Fruit fly (Drosophila melanogaster) whole organism, embryonic: ENCODE results near the gene Tollo.
A peak's percentile ranks its signal among the peaks of the same experiment; 100 is the strongest.

Source experiments
- ATbp ChIP-seq: fragments of 200-800 bp; sonication (Bioruptor generic); optimal IDR thresholded peaks from 2 replicates; lab custom pipeline; 2017; ENCODE audit warnings: missing biosample characterization, mild to moderate bottlenecking, missing genetic modification characterization, missing genetic modification reagents
- CG10959 ChIP-seq: fragments of 200-800 bp; sonication (Bioruptor generic); IDR thresholded peaks from 2 replicates; pipeline ENCODE4 v1.3.6; 2022; ENCODE audit warnings: missing biosample characterization, missing genetic modification characterization
- CG10979 ChIP-seq: fragments of 200-800 bp; sonication (Bioruptor generic); optimal IDR thresholded peaks from 2 replicates; lab custom pipeline; 2018; ENCODE audit warnings: missing biosample characterization, mild to moderate bottlenecking, missing genetic modification characterization, moderate library complexity
- CG14050 ChIP-seq: fragments of 200-800 bp; sonication (Bioruptor generic); IDR thresholded peaks from 3 replicates; pipeline ENCODE4 v1.3.6; 2022; ENCODE audit warnings: missing biosample characterization, missing genetic modification characterization
- CG17359 ChIP-seq: fragments of 200-800 bp; sonication (Bioruptor generic); optimal IDR thresholded peaks from 3 replicates; lab custom pipeline; 2018; ENCODE audit warnings: missing biosample characterization, mild to moderate bottlenecking, missing genetic modification characterization, moderate library complexity
- CG17361 ChIP-seq: fragments of 200-800 bp; sonication (Bioruptor generic); IDR thresholded peaks from 3 replicates; pipeline ENCODE4 v1.3.6; 2022; ENCODE audit warnings: missing biosample characterization, missing genetic modification characterization
- CG17612 ChIP-seq: fragments of 200-800 bp; sonication (Bioruptor generic); IDR thresholded peaks from 2 replicates; pipeline ENCODE4 v1.3.6; 2022; ENCODE audit warnings: missing biosample characterization, missing genetic modification characterization
- CG18262 ChIP-seq: fragments of 200-800 bp; optimal IDR thresholded peaks from 3 replicates; lab custom pipeline; 2019; ENCODE audit warnings: missing biosample characterization, mild to moderate bottlenecking, missing genetic modification characterization, moderate library complexity
- CG18599 ChIP-seq: fragments of 200-800 bp; sonication (Bioruptor generic); optimal IDR thresholded peaks from 3 replicates; lab custom pipeline; 2017; ENCODE audit warnings: missing biosample characterization, missing genetic modification characterization, mild to moderate bottlenecking, moderate library complexity, missing genetic modification reagents
- CG3726 ChIP-seq: fragments of 200-800 bp; sonication (Bioruptor generic); IDR thresholded peaks from 3 replicates; pipeline ENCODE4, ENCODE4 v1.3.6; 2022; ENCODE audit warnings: missing biosample characterization, missing genetic modification characterization
- CG5245 ChIP-seq: fragments of 200-800 bp; sonication (Bioruptor generic); optimal IDR thresholded peaks from 3 replicates; lab custom pipeline; 2016; ENCODE audit warnings: missing biosample characterization, missing genetic modification characterization
- CG6272 ChIP-seq: fragments of 200-800 bp; sonication (Bioruptor generic); IDR thresholded peaks from 2 replicates; pipeline ENCODE4 v1.3.6; 2022; ENCODE audit warnings: missing biosample characterization, missing genetic modification characterization
- CG7372 ChIP-seq: fragments of 200-800 bp; sonication (Bioruptor generic); IDR thresholded peaks from 2 replicates; pipeline ENCODE4 v1.3.6; 2022; ENCODE audit warnings: missing biosample characterization, missing genetic modification characterization
- CG7745 ChIP-seq: fragments of 200-800 bp; sonication (Bioruptor generic); optimal IDR thresholded peaks from 2 replicates; lab custom pipeline; 2018; ENCODE audit warnings: missing biosample characterization, mild to moderate bottlenecking, missing genetic modification characterization, moderate library complexity
- CG9817 ChIP-seq: fragments of 200-800 bp; sonication (Bioruptor generic); optimal IDR thresholded peaks from 2 replicates; lab custom pipeline; 2018; ENCODE audit warnings: missing biosample characterization, mild to moderate bottlenecking, missing genetic modification characterization, moderate library complexity
- Chrac-16 ChIP-seq: fragments of 200-800 bp; sonication (Bioruptor generic); optimal IDR thresholded peaks from 3 replicates; lab custom pipeline; 2016; ENCODE audit warnings: missing biosample characterization, missing genetic modification characterization
- D19A ChIP-seq: fragments of 200-800 bp; optimal IDR thresholded peaks from 3 replicates; lab custom pipeline; 2019; ENCODE audit warnings: missing biosample characterization, mild to moderate bottlenecking, missing genetic modification characterization, moderate library complexity
- Drgx ChIP-seq: fragments of 200-800 bp; sonication (Bioruptor generic); IDR thresholded peaks from 2 replicates; pipeline ENCODE4 v1.3.6; 2022; ENCODE audit warnings: missing biosample characterization, missing genetic modification characterization
- ERR ChIP-seq: fragments of 200-800 bp; sonication (Bioruptor generic); optimal IDR thresholded peaks from 2 replicates; lab custom pipeline; 2016; ENCODE audit warnings: missing biosample characterization, missing genetic modification characterization
- Fer1 ChIP-seq: fragments of 200-800 bp; sonication (Bioruptor generic); optimal IDR thresholded peaks from 2 replicates; lab custom pipeline; 2017; ENCODE audit warnings: missing biosample characterization, mild to moderate bottlenecking, missing genetic modification characterization
- Hr3 ChIP-seq: fragments of 200-800 bp; sonication (Bioruptor generic); optimal IDR thresholded peaks from 3 replicates; lab custom pipeline; 2016; ENCODE audit warnings: missing biosample characterization, missing genetic modification characterization
- Hr78 ChIP-seq, 2 experiments: fragments of 200-800 bp in 1 of 2; fragments of >200 bp in 1 of 2; sonication (Bioruptor generic) in 1 of 2; optimal IDR thresholded peaks; 2 replicates each; lab custom pipeline; 2017 to 2019; ENCODE audit warnings: missing biosample characterization in 2 of 2, missing genetic modification characterization in 2 of 2, mild to moderate bottlenecking in 1 of 2, moderate library complexity in 1 of 2
- Hsf ChIP-seq: fragments of 200-800 bp; sonication (Bioruptor generic); optimal IDR thresholded peaks from 3 replicates; lab custom pipeline; 2016; ENCODE audit warnings: missing biosample characterization, missing genetic modification characterization
- Jarid2 ChIP-seq: fragments of 200-800 bp; sonication (Bioruptor generic); optimal IDR thresholded peaks from 3 replicates; lab custom pipeline; 2017; ENCODE audit warnings: mild to moderate bottlenecking, missing biosample characterization, missing genetic modification reagents, missing genetic modification characterization
- Kr ChIP-seq: fragments of 200-800 bp; sonication (Bioruptor generic); optimal IDR thresholded peaks from 2 replicates; lab custom pipeline; 2017; ENCODE audit warnings: missing biosample characterization, mild to moderate bottlenecking, missing genetic modification characterization
- Med ChIP-seq: fragments of 200-800 bp; sonication (Bioruptor generic); peaks from one replicate; lab custom pipeline; 2016; ENCODE audit warnings: missing biosample characterization, missing genetic modification characterization, mild to moderate bottlenecking, inconsistent platforms, moderate library complexity
- NC2α ChIP-seq: fragments of 200-800 bp; sonication (Bioruptor generic); optimal IDR thresholded peaks from 2 replicates; lab custom pipeline; 2016; ENCODE audit warnings: missing biosample characterization, missing genetic modification characterization
- NC2β ChIP-seq: fragments of 200-800 bp; sonication (Bioruptor generic); optimal IDR thresholded peaks from 2 replicates; lab custom pipeline; 2016; ENCODE audit warnings: missing biosample characterization, missing genetic modification characterization
- Six4 ChIP-seq: fragments of 200-800 bp; sonication (Bioruptor generic); optimal IDR thresholded peaks from 2 replicates; lab custom pipeline; 2016; ENCODE audit warnings: missing biosample characterization, missing genetic modification characterization
- Stat92E ChIP-seq, 3 experiments: fragments of >200 bp in 2 of 3; fragments of 200-800 bp in 1 of 3; sonication (Bioruptor generic) in 1 of 3; optimal IDR thresholded peaks; 2 replicates each; lab custom pipeline; 2017 to 2019; ENCODE audit warnings: missing biosample characterization in 3 of 3, missing genetic modification characterization in 3 of 3, mild to moderate bottlenecking in 1 of 3, moderate library complexity in 1 of 3
- Xbp1 ChIP-seq: fragments of 200-800 bp; sonication (Bioruptor generic); optimal IDR thresholded peaks from 3 replicates; lab custom pipeline; 2016; ENCODE audit warnings: missing biosample characterization, mild to moderate bottlenecking, missing genetic modification characterization
- abd-A ChIP-seq: fragments of 200-800 bp; sonication (Bioruptor generic); optimal IDR thresholded peaks from 3 replicates; lab custom pipeline; 2019; ENCODE audit warnings: missing biosample characterization, mild to moderate bottlenecking, missing genetic modification characterization, moderate library complexity
- crol ChIP-seq: fragments of 200-800 bp; sonication (Bioruptor generic); IDR thresholded peaks from 2 replicates; pipeline ENCODE4 v1.3.6; 2022; ENCODE audit warnings: missing biosample characterization, missing genetic modification characterization
- da ChIP-seq: fragments of 200-800 bp; sonication (Bioruptor generic); optimal IDR thresholded peaks from 2 replicates; lab custom pipeline; 2016; ENCODE audit warnings: missing biosample characterization, missing genetic modification characterization
- dmrt11E ChIP-seq: fragments of 200-800 bp; sonication (Bioruptor generic); optimal IDR thresholded peaks from 3 replicates; lab custom pipeline; 2018; ENCODE audit warnings: missing biosample characterization, mild to moderate bottlenecking, missing genetic modification characterization, moderate library complexity
- dysf ChIP-seq: fragments of 200-800 bp; sonication (Bioruptor generic); IDR thresholded peaks from 3 replicates; pipeline ENCODE4 v1.3.6; 2022; ENCODE audit warnings: missing biosample characterization, missing genetic modification characterization
- gcm2 ChIP-seq: fragments of 200-800 bp; sonication (Bioruptor generic); optimal IDR thresholded peaks from 2 replicates; lab custom pipeline; 2016; ENCODE audit warnings: missing biosample characterization, missing genetic modification characterization
- gem ChIP-seq: fragments of 200-800 bp; sonication (Bioruptor generic); optimal IDR thresholded peaks from 2 replicates; lab custom pipeline; 2019; ENCODE audit warnings: missing biosample characterization, mild to moderate bottlenecking, missing genetic modification characterization, moderate library complexity
- gsb-n ChIP-seq: fragments of 200-800 bp; sonication (Bioruptor generic); optimal IDR thresholded peaks from 3 replicates; lab custom pipeline; 2018; ENCODE audit warnings: missing biosample characterization, mild to moderate bottlenecking, missing genetic modification characterization
- h ChIP-seq: fragments of >200 bp; optimal IDR thresholded peaks from 2 replicates; lab custom pipeline; 2017
- ind ChIP-seq: fragments of 200-800 bp; sonication (Bioruptor generic); optimal IDR thresholded peaks from 3 replicates; lab custom pipeline; 2016; ENCODE audit warnings: missing biosample characterization, missing genetic modification characterization
- kay ChIP-seq: fragments of 200-800 bp; sonication (Bioruptor generic); optimal IDR thresholded peaks from 2 replicates; lab custom pipeline; 2016; ENCODE audit warnings: missing biosample characterization, missing genetic modification characterization
- kni ChIP-seq: fragments of 200-800 bp; sonication (Bioruptor generic); optimal IDR thresholded peaks from 3 replicates; lab custom pipeline; 2017; ENCODE audit warnings: mild to moderate bottlenecking, missing biosample characterization, missing genetic modification reagents, missing genetic modification characterization
- lola ChIP-seq, 3 experiments: fragments of >200 bp in 2 of 3; fragments of 200-800 bp in 1 of 3; sonication (Bioruptor generic) in 1 of 3; optimal IDR thresholded peaks; 2 replicates each; lab custom pipeline; 2017 to 2019; ENCODE audit warnings: missing biosample characterization in 3 of 3, missing genetic modification characterization in 3 of 3, mild to moderate bottlenecking in 1 of 3, moderate library complexity in 1 of 3
- nau ChIP-seq: fragments of 200-800 bp; sonication (Bioruptor generic); optimal IDR thresholded peaks from 3 replicates; lab custom pipeline; 2017; ENCODE audit warnings: missing biosample characterization, mild to moderate bottlenecking, missing genetic modification characterization, missing genetic modification reagents
- phol ChIP-seq: fragments of 200-800 bp; sonication (Bioruptor generic); optimal IDR thresholded peaks from 3 replicates; lab custom pipeline; 2018; ENCODE audit warnings: missing biosample characterization, mild to moderate bottlenecking, missing genetic modification characterization, moderate library complexity
- row ChIP-seq: fragments of 200-800 bp; sonication (Bioruptor generic); IDR thresholded peaks from 3 replicates; pipeline ENCODE4 v1.3.6; 2022; ENCODE audit warnings: missing biosample characterization, missing genetic modification characterization
- sens-2 ChIP-seq: fragments of 200-800 bp; sonication (Bioruptor generic); IDR thresholded peaks from 2 replicates; pipeline ENCODE4 v1.3.6; 2022; ENCODE audit warnings: missing biosample characterization, missing genetic modification characterization
- stc ChIP-seq: fragments of 200-800 bp; sonication (Bioruptor generic); IDR thresholded peaks from 2 replicates; pipeline ENCODE4 v1.3.6; 2022; ENCODE audit warnings: missing biosample characterization, missing genetic modification characterization
- z ChIP-seq: fragments of 200-800 bp; sonication (Bioruptor generic); IDR thresholded peaks from 3 replicates; pipeline ENCODE4 v1.3.6; 2022; ENCODE audit warnings: missing biosample characterization, missing genetic modification characterization

Tollo gene

DNA sequence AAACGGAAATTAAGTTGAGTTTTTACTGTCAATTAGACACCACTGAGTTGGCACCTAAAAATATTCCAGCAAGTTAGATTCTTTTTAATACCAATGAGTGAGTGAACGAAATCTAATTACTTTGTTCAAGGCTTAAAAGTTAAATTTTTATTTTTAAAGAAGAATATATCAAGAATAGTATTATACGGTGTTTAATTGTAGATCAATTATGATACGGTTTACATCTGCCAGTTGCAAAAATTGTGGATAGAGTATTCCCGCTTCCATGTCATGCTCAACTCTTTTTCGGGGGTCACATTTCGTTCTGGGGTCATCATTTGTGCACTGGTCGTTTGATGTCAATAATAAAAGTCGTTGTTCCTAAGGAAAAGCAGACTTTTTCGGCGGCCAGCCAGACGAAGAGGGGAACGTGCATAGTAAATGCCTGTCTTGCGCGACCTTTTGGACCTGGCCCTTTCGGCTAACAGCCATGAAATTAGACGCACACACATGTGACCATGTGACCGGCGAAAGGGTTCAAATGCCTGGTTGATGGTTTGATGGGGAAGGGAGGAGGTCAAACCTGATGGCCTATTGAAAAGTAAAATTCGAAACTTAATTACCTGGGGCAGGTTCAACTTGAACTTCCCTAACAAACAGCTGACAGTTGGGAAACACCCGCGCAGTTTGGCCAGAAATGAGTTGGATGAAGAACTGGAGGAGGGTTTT, 35.0 kb upstream of the Tollo start:
- TF ChIP-seq Jarid2 (no peak), nau (no peak), ERR (GFP tag; lab: Kevin White, UChicago) (no peak), CG9817 (tag; lab: Kevin White, UChicago) (no peak), ATbp (no peak), h (no peak), kni (peak; percentile 14), gem (tag; lab: Kevin White, UChicago) (peak; percentile 17), Fer1 (GFP tag; lab: Kevin White, UChicago) (no peak), NC2β (GFP tag; lab: Kevin White, UChicago) (no peak), gsb-n (peak; percentile 15), CG10979 (peak; percentile 1), crol (GFP tag; lab: Robert Waterston, UW) (peak; percentile 50; the same call in 1 of the 2 replicates), CG3726 (GFP tag; lab: Robert Waterston, UW) (0 out of 3 replicates have a peak, but pooled peaks have one; percentile 23), CG17361 (0 out of 3 replicates have a peak, but pooled peaks have one; percentile 28), CG18262 (tag; lab: Kevin White, UChicago) (peak; percentile 39), da (no peak), dmrt11E (tag; lab: Kevin White, UChicago) (peak; percentile 50), dysf (no peak), CG17612 (GFP tag; lab: Robert Waterston, UW) (no peak), Drgx (GFP tag; lab: Robert Waterston, UW) (no peak), phol (tag; lab: Kevin White, UChicago) (peak; percentile 14), CG7745 (tag; lab: Kevin White, UChicago) (peak; percentile 10), Kr (GFP tag; lab: Kevin White, UChicago) (peak; percentile 64), CG18599 (GFP tag; lab: Kevin White, UChicago) (no peak), kay (GFP tag; lab: Kevin White, UChicago) (no peak), Xbp1 (GFP tag; lab: Kevin White, UChicago) (no peak), gcm2 (GFP tag; lab: Kevin White, UChicago) (no peak), D19A (peak; percentile 96), ind (GFP tag; lab: Kevin White, UChicago) (no peak), lola (GFP tag; optimal IDR thresholded peaks at IDR 0.05; lab: Kevin White, UChicago) (peak in 1 of 3 experiments; percentile 44), z (GFP tag; lab: Robert Waterston, UW) (0 out of 3 replicates have a peak, but pooled peaks have one; percentile 26), CG14050 (GFP tag; lab: Robert Waterston, UW) (no peak), row (peak; percentile 10; the same call in 1 of the 3 replicates), CG7372 (GFP tag; lab: Robert Waterston, UW) (no peak), CG5245 (no peak), Hr3 (no peak), Med (GFP tag; lab: Kevin White, UChicago) (peak; percentile 52), NC2α (GFP tag; lab: Kevin White, UChicago) (no peak), CG17359 (tag; lab: Kevin White, UChicago) (no peak), Six4 (GFP tag; lab: Kevin White, UChicago) (no peak), sens-2 (GFP tag; lab: Robert Waterston, UW) (no peak), Chrac-16 (GFP tag; lab: Kevin White, UChicago) (no peak), abd-A (tag; lab: Kevin White, UChicago) (peak; percentile 20), stc (GFP tag; lab: Robert Waterston, UW) (no peak), CG10959 (GFP tag; lab: Robert Waterston, UW) (no peak), Hsf (GFP tag; lab: Kevin White, UChicago) (no peak), Hr78 (GFP tag; optimal IDR thresholded peaks at IDR 0.05; lab: Kevin White, UChicago) (peak in 1 of 2 experiments; percentile 88), Stat92E (GFP tag; optimal IDR thresholded peaks at IDR 0.05; lab: Kevin White, UChicago) (no peak), CG6272 (GFP tag; lab: Robert Waterston, UW) (no peak)
